Worm (Caenorhabditis elegans) whole organism, mixed stage, embryonic: ENCODE data around the gene egl-27.

Experiments used
- M03D4.4 ChIP-seq: sonication (generic microtip); optimal IDR thresholded peaks from 2 replicates; lab custom pipeline; 2017; ENCODE audit warnings: mild to moderate bottlenecking, missing genetic modification characterization, missing compliant biosample characterization
- blmp-1 ChIP-seq: fragments of 150-350 bp; optimal IDR thresholded peaks from 2 replicates; lab custom pipeline; 2014; ENCODE audit warnings: missing biosample characterization, missing genetic modification characterization
- ceh-39 ChIP-seq: fragments of 150-350 bp; optimal IDR thresholded peaks from 2 replicates; lab custom pipeline; 2014; ENCODE audit warnings: missing biosample characterization, missing genetic modification characterization
- ceh-43 ChIP-seq: fragments of 200-800 bp; sonication (Bioruptor generic); optimal IDR thresholded peaks from 2 replicates; lab custom pipeline; 2018; ENCODE audit warnings: mild to moderate bottlenecking, missing genetic modification characterization, moderate library complexity, missing compliant biosample characterization
- ceh-83 ChIP-seq: fragments of 200-800 bp; sonication (Bioruptor generic); optimal IDR thresholded peaks from 2 replicates; lab custom pipeline; 2018; ENCODE audit warnings: mild to moderate bottlenecking, missing genetic modification characterization, missing compliant biosample characterization
- ces-1 ChIP-seq: fragments of 150-350 bp; optimal IDR thresholded peaks from 2 replicates; lab custom pipeline; 2014; ENCODE audit warnings: missing biosample characterization, missing genetic modification reagents, missing genetic modification characterization
- cnd-1 ChIP-seq: fragments of 200-800 bp; sonication (Bioruptor generic); optimal IDR thresholded peaks from 2 replicates; lab custom pipeline; 2018; ENCODE audit warnings: mild to moderate bottlenecking, missing genetic modification characterization, missing compliant biosample characterization
- drap-1 ChIP-seq: fragments of 200-800 bp; sonication (Bioruptor generic); optimal IDR thresholded peaks from 3 replicates; lab custom pipeline; 2018; ENCODE audit warnings: mild to moderate bottlenecking, missing genetic modification characterization, missing compliant biosample characterization
- elt-1 ChIP-seq: sonication (generic microtip); optimal IDR thresholded peaks from 2 replicates; lab custom pipeline; 2017; ENCODE audit warnings: missing genetic modification characterization, mild to moderate bottlenecking, missing compliant biosample characterization, antibody characterized with exemption, moderate library complexity, borderline replicate concordance; ENCODE audit not compliant: insufficient read depth
- elt-3 ChIP-seq: fragments of 150-350 bp; optimal IDR thresholded peaks from 2 replicates; lab custom pipeline; 2014; ENCODE audit warnings: missing biosample characterization, missing genetic modification characterization
- flh-1 ChIP-seq: fragments of 200-800 bp; sonication (Bioruptor generic); optimal IDR thresholded peaks from 2 replicates; lab custom pipeline; 2018; ENCODE audit warnings: mild to moderate bottlenecking, missing genetic modification characterization, moderate library complexity, missing compliant biosample characterization
- ham-2 ChIP-seq: fragments of 200-800 bp; sonication (Bioruptor generic); optimal IDR thresholded peaks from 2 replicates; lab custom pipeline; 2018; ENCODE audit warnings: mild to moderate bottlenecking, missing genetic modification characterization, missing compliant biosample characterization
- hlh-1 ChIP-seq: fragments of 150-350 bp; optimal IDR thresholded peaks from 2 replicates; lab custom pipeline; 2014; ENCODE audit warnings: missing biosample characterization, missing genetic modification reagents, missing genetic modification characterization
- lin-32 ChIP-seq: fragments of 200-800 bp; sonication (Bioruptor generic); optimal IDR thresholded peaks from 2 replicates; lab custom pipeline; 2018; ENCODE audit warnings: mild to moderate bottlenecking, missing genetic modification characterization, missing compliant biosample characterization
- lsy-2 ChIP-seq: fragments of 150-350 bp; optimal IDR thresholded peaks from 2 replicates; lab custom pipeline; 2014; ENCODE audit warnings: missing biosample characterization, missing genetic modification characterization
- mab-5 ChIP-seq: fragments of 150-350 bp; optimal IDR thresholded peaks from 2 replicates; lab custom pipeline; 2014; ENCODE audit warnings: missing biosample characterization, missing genetic modification characterization
- mep-1 ChIP-seq: fragments of 150-350 bp; optimal IDR thresholded peaks from 2 replicates; lab custom pipeline; 2017; ENCODE audit warnings: missing biosample characterization, missing genetic modification reagents, missing genetic modification characterization, inconsistent platforms
- mls-2 ChIP-seq: sonication (generic microtip); optimal IDR thresholded peaks from 2 replicates; lab custom pipeline; 2016; ENCODE audit warnings: mild to moderate bottlenecking, missing genetic modification characterization, moderate library complexity, missing compliant biosample characterization
- nhr-12 ChIP-seq: fragments of 150-350 bp; optimal IDR thresholded peaks from 2 replicates; lab custom pipeline; 2014; ENCODE audit warnings: missing biosample characterization, missing genetic modification characterization
- nhr-237 ChIP-seq: fragments of 150-350 bp; optimal IDR thresholded peaks from 2 replicates; lab custom pipeline; 2014; ENCODE audit warnings: missing biosample characterization, missing genetic modification characterization
- nhr-28 ChIP-seq: fragments of 150-350 bp; optimal IDR thresholded peaks from 2 replicates; lab custom pipeline; 2014; ENCODE audit warnings: missing biosample characterization, missing genetic modification characterization
- nhr-76 ChIP-seq: sonication (generic microtip); optimal IDR thresholded peaks from 2 replicates; lab custom pipeline; 2017; ENCODE audit warnings: missing biosample characterization, missing genetic modification characterization
- pha-4 ChIP-seq: fragments of 150-350 bp; optimal IDR thresholded peaks from 2 replicates; lab custom pipeline; 2018; ENCODE audit warnings: missing biosample characterization, missing genetic modification reagents, missing genetic modification characterization
- sem-2 ChIP-seq: fragments of 200-800 bp; sonication (Bioruptor generic); optimal IDR thresholded peaks from 2 replicates; lab custom pipeline; 2018; ENCODE audit warnings: mild to moderate bottlenecking, missing genetic modification characterization, missing compliant biosample characterization
- snpc-4 ChIP-seq: fragments of 150-350 bp; optimal IDR thresholded peaks from 2 replicates; lab custom pipeline; 2014; ENCODE audit warnings: missing biosample characterization, missing genetic modification characterization
- sptf-1 ChIP-seq: sonication (generic microtip); optimal IDR thresholded peaks from 2 replicates; lab custom pipeline; 2017; ENCODE audit warnings: mild to moderate bottlenecking, missing genetic modification characterization, moderate library complexity, missing compliant biosample characterization
- tbx-8 ChIP-seq: fragments of 200-800 bp; sonication (Bioruptor generic); optimal IDR thresholded peaks from 2 replicates; lab custom pipeline; 2018; ENCODE audit warnings: mild to moderate bottlenecking, missing genetic modification characterization, moderate library complexity, missing compliant biosample characterization
- unc-120 ChIP-seq: sonication (generic microtip); optimal IDR thresholded peaks from 2 replicates; lab custom pipeline; 2017; ENCODE audit warnings: missing genetic modification characterization, missing compliant biosample characterization; ENCODE audit not compliant: poor library complexity, severe bottlenecking
- unc-39 ChIP-seq: fragments of 150-350 bp; optimal IDR thresholded peaks from 2 replicates; lab custom pipeline; 2014; ENCODE audit warnings: missing biosample characterization, missing genetic modification characterization
- unc-62 ChIP-seq: fragments of 150-350 bp; optimal IDR thresholded peaks from 2 replicates; lab custom pipeline; 2014; ENCODE audit warnings: missing biosample characterization, missing genetic modification reagents, missing genetic modification characterization
- zip-8 ChIP-seq: fragments of 150-350 bp; optimal IDR thresholded peaks from 2 replicates; lab custom pipeline; 2014; ENCODE audit warnings: missing biosample characterization, missing genetic modification characterization
- ztf-11 ChIP-seq: fragments of 150-350 bp; optimal IDR thresholded peaks from 2 replicates; lab custom pipeline; 2014; ENCODE audit warnings: missing biosample characterization, missing genetic modification characterization

Gene egl-27

ce11 chrII:6880067-6880466, 45.3 kb downstream of the egl-27 start, which contains the start of gene C44B7.7:
Gene C44B7.7, minus strand, starts transcription at chrII:6880167.
- TF ChIP-seq ham-2 (no peak), pha-4 (tag; lab: Kevin White, UChicago) (no peak), ces-1 (GFP tag; lab: Kevin White, UChicago) (no peak), mls-2 (tag; lab: Kevin White, UChicago) (no peak), M03D4.4 (tag; lab: Kevin White, UChicago) (no peak), tbx-8 (no peak), ceh-43 (GFP tag; lab: Kevin White, UChicago) (no peak), unc-39 (tag; lab: Kevin White, UChicago) (no peak), elt-3 (no peak), mep-1 (no peak), snpc-4 (tag; lab: Kevin White, UChicago) (no peak), blmp-1 (tag; lab: Kevin White, UChicago) (no peak), lin-32 (GFP tag; lab: Kevin White, UChicago) (no peak), unc-62 (GFP tag; lab: Kevin White, UChicago) (no peak), ceh-83 (GFP tag; lab: Kevin White, UChicago) (no peak), mab-5 (tag; lab: Kevin White, UChicago) (no peak)

- TF ChIP-seq mls-2 (tag; lab: Kevin White, UChicago) (no peak), nhr-28 (no peak), drap-1 (GFP tag; lab: Kevin White, UChicago) (no peak), nhr-12 (no peak), lsy-2 (no peak)
These were observed 47.5 kb downstream of the egl-27 start for ce11 chrII:6882335-6882734.

- TF ChIP-seq mep-1 (no peak), nhr-12 (no peak), lsy-2 (no peak), unc-120 (no peak), pha-4 (tag; lab: Kevin White, UChicago) (no peak), sem-2 (GFP tag; lab: Kevin White, UChicago) (no peak), ham-2 (no peak), nhr-28 (no peak), cnd-1 (tag; lab: Kevin White, UChicago) (no peak), blmp-1 (tag; lab: Kevin White, UChicago) (no peak), sptf-1 (tag; lab: Kevin White, UChicago) (no peak), ztf-11 (no peak), nhr-237 (tag; lab: Kevin White, UChicago) (no peak)
These were observed 48.9 kb downstream of the egl-27 start, which contains the start of gene pmp-1 for ce11 chrII:6883716-6884115. Gene pmp-1, minus strand, starts transcription at chrII:6883754.

- TF ChIP-seq hlh-1 (no peak), nhr-12 (no peak), flh-1 (no peak), nhr-76 (tag; lab: Kevin White, UChicago) (no peak), ces-1 (GFP tag; lab: Kevin White, UChicago) (no peak), elt-1 (tag; lab: Kevin White, UChicago) (no peak), tbx-8 (no peak), nhr-237 (tag; lab: Kevin White, UChicago) (no peak), ceh-39 (tag; lab: Kevin White, UChicago) (no peak), M03D4.4 (tag; lab: Kevin White, UChicago) (no peak), sem-2 (GFP tag; lab: Kevin White, UChicago) (no peak)
These were observed 49.8 kb downstream of the egl-27 start for ce11 chrII:6884568-6884967.

ce11 chrII:6887319-6888005, 52.7 kb downstream of the egl-27 start, which contains the start of gene pmp-2:
Gene pmp-2, minus strand, starts transcription at chrII:6887805.
- TF ChIP-seq ceh-83 (GFP tag; lab: Kevin White, UChicago) (no peak), ztf-11 (no peak), pha-4 (tag; lab: Kevin White, UChicago) (no peak), sptf-1 (tag; lab: Kevin White, UChicago) (no peak), hlh-1 (no peak), tbx-8 (no peak), ces-1 (GFP tag; lab: Kevin White, UChicago) (no peak), elt-3 (no peak), ceh-43 (GFP tag; lab: Kevin White, UChicago) (no peak), unc-39 (tag; lab: Kevin White, UChicago) (no peak), elt-1 (tag; lab: Kevin White, UChicago) (no peak), cnd-1 (tag; lab: Kevin White, UChicago) (no peak), sem-2 (GFP tag; lab: Kevin White, UChicago) (no peak), flh-1 (no peak), zip-8 (tag; lab: Kevin White, UChicago) (no peak), nhr-12 (no peak), M03D4.4 (tag; lab: Kevin White, UChicago) (no peak)
